Fruit fly (Drosophila melanogaster): ENCODE measurements around the gene Taf4.

Gene Taf4

dm6 chr3L:16160420-16161069 is 47.5 kb downstream of the Taf4 start (continued):
- TF ChIP-seq H2.0 (GFP tag; IDR thresholded peaks at IDR 0.05) (no peak), CG17361 (GFP tag; IDR thresholded peaks at IDR 0.05) (peak; percentile 56; the same call in 2 of the 3 replicates), YL-1 (GFP tag; optimal IDR thresholded peaks at IDR 0.05) (no peak), dm (GFP tag; optimal IDR thresholded peaks at IDR 0.05) (peak; percentile 45), CG12769 (tag; optimal IDR thresholded peaks at IDR 0.05) (peak; percentile 70), yki (optimal IDR thresholded peaks at IDR 0.05) (no peak), Hand (GFP tag; optimal IDR thresholded peaks at IDR 0.05) (peak; percentile 79), Fer2 (tag; optimal IDR thresholded peaks at IDR 0.05) (no peak), CG31224 (GFP tag; IDR thresholded peaks at IDR 0.05) (no peak), CG31365 (tag; optimal IDR thresholded peaks at IDR 0.05) (no peak), Fer1 (GFP tag; optimal IDR thresholded peaks at IDR 0.05) (peak; percentile 82), zen2 (GFP tag; IDR thresholded peaks at IDR 0.05; ENCODE audit: partially characterized antibody) (no peak), danr (GFP tag; IDR thresholded peaks at IDR 0.05) (0 out of 2 replicates have a peak, but pooled peaks have one; percentile 15), CG17186 (GFP tag; optimal IDR thresholded peaks at IDR 0.05) (no peak), toy (GFP tag; IDR thresholded peaks at IDR 0.05) (no peak), Nf-YA (GFP tag; IDR thresholded peaks at IDR 0.05) (no peak), fd64A (GFP tag; optimal IDR thresholded peaks at IDR 0.05) (no peak), chif (GFP tag; optimal IDR thresholded peaks at IDR 0.05) (peak; percentile 31 to 50), CG7987 (GFP tag; optimal IDR thresholded peaks at IDR 0.05) (peak; percentile 55), scrt (GFP tag; optimal IDR thresholded peaks at IDR 0.05) (peak; percentile 19), tin (GFP tag; optimal IDR thresholded peaks at IDR 0.05) (peak; percentile 11), lbe (GFP tag; optimal IDR thresholded peaks at IDR 0.05) (no peak), CG5245 (GFP tag; optimal IDR thresholded peaks at IDR 0.05) (peak; percentile 48), sisA (GFP tag; IDR thresholded peaks at IDR 0.05) (peak; percentile 48; the same call in 1 of the 2 replicates), Atf-2 (GFP tag; optimal IDR thresholded peaks at IDR 0.05) (peak; percentile 35), NK7.1 (GFP tag; optimal IDR thresholded peaks at IDR 0.05) (peak; percentile 46), Kr (GFP tag; optimal IDR thresholded peaks at IDR 0.05) (no peak), CG42726 (GFP tag; IDR thresholded peaks at IDR 0.05; ENCODE audit: partially characterized antibody) (no peak), Poxn (GFP tag; IDR thresholded peaks at IDR 0.05) (no peak), vvl (GFP tag; IDR thresholded peaks at IDR 0.05) (peak; percentile 51; the same call in 1 of the 2 replicates), HmgZ (tag; optimal IDR thresholded peaks at IDR 0.05) (peak; percentile 59), CG15601 (tag; optimal IDR thresholded peaks at IDR 0.05) (peak; percentile 11), NC2β (GFP tag; optimal IDR thresholded peaks at IDR 0.05) (peak; percentile 1), crp (GFP tag; optimal IDR thresholded peaks at IDR 0.05) (no peak), CG4328 (GFP tag; optimal IDR thresholded peaks at IDR 0.05) (peak; percentile 46), wek (GFP tag; optimal IDR thresholded peaks at IDR 0.05) (no peak), E2f2 (GFP tag; IDR thresholded peaks at IDR 0.05) (no peak), Bteb2 (GFP tag; optimal IDR thresholded peaks at IDR 0.05) (no peak), fu2 (GFP tag; optimal IDR thresholded peaks at IDR 0.05) (peak; percentile 60), CG13775 (GFP tag; optimal IDR thresholded peaks at IDR 0.05) (peak; percentile 65), Nf-YC (tag; optimal IDR thresholded peaks at IDR 0.05) (peak; percentile 41), kah (GFP tag; optimal IDR thresholded peaks at IDR 0.05) (peak; percentile 4), al (GFP tag; IDR thresholded peaks at IDR 0.05) (peak; percentile 53; the same call in 1 of the 2 replicates), Six4 (GFP tag; optimal IDR thresholded peaks at IDR 0.05) (no peak), chn (GFP tag; optimal IDR thresholded peaks at IDR 0.05) (peak; percentile 17), HLH54F (GFP tag; optimal IDR thresholded peaks at IDR 0.05) (peak; percentile 62), CG17568 (GFP tag; optimal IDR thresholded peaks at IDR 0.05) (no peak), CG16863 (GFP tag; optimal IDR thresholded peaks at IDR 0.05) (peak; percentile 55), pum (GFP tag; optimal IDR thresholded peaks at IDR 0.05) (peak; percentile 60), pnt (GFP tag; optimal IDR thresholded peaks at IDR 0.05) (peak; percentile 44), eyg (GFP tag; optimal IDR thresholded peaks at IDR 0.05) (peak; percentile 61)

All from whole organism, embryonic.